Worm (Caenorhabditis elegans) whole organism, L2 larva: ENCODE results near the gene T11B7.5.

Experiments used
- C34F6.9 ChIP-seq: fragments of 150-350 bp; optimal IDR thresholded peaks from 2 replicates; lab custom pipeline; 2014; ENCODE audit warnings: missing biosample characterization, missing genetic modification characterization
- F13H6.1 ChIP-seq: sonication (generic microtip); optimal IDR thresholded peaks from 2 replicates; lab custom pipeline; 2016; ENCODE audit warnings: missing genetic modification characterization, missing compliant biosample characterization
- R02D3.7 ChIP-seq: fragments of 150-350 bp; optimal IDR thresholded peaks from 2 replicates; lab custom pipeline; 2014; ENCODE audit warnings: missing biosample characterization, missing genetic modification characterization
- ZK546.5 ChIP-seq: sonication (generic microtip); optimal IDR thresholded peaks from 2 replicates; lab custom pipeline; 2017; ENCODE audit warnings: missing biosample characterization, missing genetic modification characterization
- alr-1 ChIP-seq: fragments of 150-350 bp; optimal IDR thresholded peaks from 2 replicates; lab custom pipeline; 2014; ENCODE audit warnings: missing biosample characterization, missing genetic modification characterization
- ama-1 ChIP-seq: fragments of 150-350 bp; optimal IDR thresholded peaks from 2 replicates; lab custom pipeline; 2018; ENCODE audit warnings: inconsistent platforms
- ceh-82 ChIP-seq: fragments of 150-350 bp; optimal IDR thresholded peaks from 2 replicates; lab custom pipeline; 2014; ENCODE audit warnings: missing biosample characterization, missing genetic modification characterization
- crh-2 ChIP-seq: sonication (generic microtip); optimal IDR thresholded peaks from 2 replicates; lab custom pipeline; 2017; ENCODE audit warnings: missing biosample characterization, missing genetic modification characterization
- dmd-4 ChIP-seq: sonication (generic microtip); optimal IDR thresholded peaks from 2 replicates; lab custom pipeline; 2017; ENCODE audit warnings: missing biosample characterization, missing genetic modification characterization
- egl-27 ChIP-seq: sonication (generic microtip); optimal IDR thresholded peaks from 3 replicates; lab custom pipeline; 2017; ENCODE audit warnings: missing biosample characterization, missing genetic modification reagents, missing genetic modification characterization
- elt-3 ChIP-seq: sonication (generic microtip); optimal IDR thresholded peaks from 2 replicates; lab custom pipeline; 2017; ENCODE audit warnings: missing biosample characterization, missing genetic modification characterization
- fos-1 ChIP-seq: fragments of 150-350 bp; optimal IDR thresholded peaks from 2 replicates; lab custom pipeline; 2014; ENCODE audit warnings: missing biosample characterization, missing genetic modification characterization
- gmeb-1 ChIP-seq: fragments of 150-350 bp; optimal IDR thresholded peaks from 2 replicates; lab custom pipeline; 2014; ENCODE audit warnings: missing biosample characterization, missing genetic modification characterization
- lin-11 ChIP-seq: fragments of 150-350 bp; sonication (generic microtip); optimal IDR thresholded peaks from 2 replicates; lab custom pipeline; 2014; ENCODE audit warnings: missing biosample characterization, missing genetic modification characterization, inconsistent platforms, mixed read lengths
- lin-13 ChIP-seq: fragments of 150-350 bp; optimal IDR thresholded peaks from 2 replicates; lab custom pipeline; 2014; ENCODE audit warnings: missing biosample characterization, missing genetic modification reagents, missing genetic modification characterization
- lin-39 ChIP-seq: fragments of 150-350 bp; optimal IDR thresholded peaks from 2 replicates; lab custom pipeline; 2014; ENCODE audit warnings: missing biosample characterization, missing genetic modification reagents, missing genetic modification characterization
- lsy-2 ChIP-seq, 2 experiments: fragments of 150-350 bp in 1 of 2; sonication (generic microtip) in 1 of 2; optimal IDR thresholded peaks; 2 replicates each; lab custom pipeline; 2014 to 2017; ENCODE audit warnings: missing biosample characterization in 2 of 2, missing genetic modification characterization in 2 of 2
- mab-5 ChIP-seq: fragments of 150-350 bp; optimal IDR thresholded peaks from 2 replicates; lab custom pipeline; 2014; ENCODE audit warnings: missing biosample characterization, missing genetic modification characterization
- mbf-1 ChIP-seq: sonication (generic microtip); optimal IDR thresholded peaks from 2 replicates; lab custom pipeline; 2017; ENCODE audit warnings: missing biosample characterization, missing genetic modification characterization
- mdl-1 ChIP-seq, 2 experiments: fragments of 150-350 bp in 1 of 2; sonication (generic microtip) in 1 of 2; optimal IDR thresholded peaks; 2 replicates each; lab custom pipeline; 2017; ENCODE audit warnings: missing biosample characterization in 2 of 2, missing genetic modification characterization in 2 of 2
- nhr-10 ChIP-seq: sonication (generic microtip); optimal IDR thresholded peaks from 2 replicates; lab custom pipeline; 2017; ENCODE audit warnings: missing biosample characterization, missing genetic modification characterization
- nhr-12 ChIP-seq: fragments of 150-350 bp; optimal IDR thresholded peaks from 2 replicates; lab custom pipeline; 2014; ENCODE audit warnings: missing biosample characterization, missing genetic modification characterization
- nhr-129 ChIP-seq: fragments of 150-350 bp; optimal IDR thresholded peaks from 2 replicates; lab custom pipeline; 2014; ENCODE audit warnings: missing biosample characterization, missing genetic modification characterization
- nhr-21 ChIP-seq: fragments of 150-350 bp; optimal IDR thresholded peaks from 2 replicates; lab custom pipeline; 2014; ENCODE audit warnings: missing biosample characterization, missing genetic modification characterization
- nhr-23 ChIP-seq: fragments of 150-350 bp; optimal IDR thresholded peaks from 2 replicates; lab custom pipeline; 2014; ENCODE audit warnings: missing biosample characterization, missing genetic modification reagents, missing genetic modification characterization
- nhr-237 ChIP-seq: fragments of 150-350 bp; optimal IDR thresholded peaks from 2 replicates; lab custom pipeline; 2014; ENCODE audit warnings: missing biosample characterization, missing genetic modification characterization
- nhr-25 ChIP-seq: fragments of 150-350 bp; sonication (generic microtip); optimal IDR thresholded peaks from 3 replicates; lab custom pipeline; 2014; ENCODE audit warnings: missing biosample characterization, missing genetic modification characterization
- nhr-6 ChIP-seq: fragments of 150-350 bp; optimal IDR thresholded peaks from 2 replicates; lab custom pipeline; 2014; ENCODE audit warnings: missing biosample characterization, missing genetic modification characterization
- nhr-77 ChIP-seq: fragments of 150-350 bp; optimal IDR thresholded peaks from 2 replicates; lab custom pipeline; 2014; ENCODE audit warnings: missing biosample characterization, missing genetic modification characterization
- peb-1 ChIP-seq: fragments of 150-350 bp; optimal IDR thresholded peaks from 2 replicates; lab custom pipeline; 2014; ENCODE audit warnings: missing biosample characterization, missing genetic modification characterization
- skn-1 ChIP-seq: sonication (generic microtip); optimal IDR thresholded peaks from 2 replicates; lab custom pipeline; 2017; ENCODE audit warnings: missing biosample characterization, missing genetic modification characterization
- sma-3 ChIP-seq: sonication (generic microtip); optimal IDR thresholded peaks from 2 replicates; lab custom pipeline; 2016; ENCODE audit warnings: missing genetic modification reagents, missing genetic modification characterization, missing compliant biosample characterization
- sma-9 ChIP-seq, 2 experiments: fragments of 150-350 bp in 1 of 2; sonication (generic microtip) in 1 of 2; optimal IDR thresholded peaks; 2 replicates each; lab custom pipeline; 2014 to 2016; ENCODE audit warnings: missing genetic modification characterization in 2 of 2, mild to moderate bottlenecking in 1 of 2, missing biosample characterization in 1 of 2, missing compliant biosample characterization in 1 of 2, missing genetic modification reagents in 1 of 2, moderate library complexity in 1 of 2
- unc-39 ChIP-seq: fragments of 150-350 bp; optimal IDR thresholded peaks from 2 replicates; lab custom pipeline; 2014; ENCODE audit warnings: missing biosample characterization, missing genetic modification characterization
- unc-62 ChIP-seq: fragments of 150-350 bp; optimal IDR thresholded peaks from 2 replicates; lab custom pipeline; 2014; ENCODE audit warnings: missing biosample characterization, missing genetic modification reagents, missing genetic modification characterization
- ztf-1 ChIP-seq: fragments of 200-800 bp; sonication (Bioruptor generic); conservative IDR thresholded peaks from 2 replicates; pipeline ENCODE4 v1.3.6; 2022; ENCODE audit warnings: missing genetic modification characterization, missing compliant biosample characterization
- ztf-11 ChIP-seq: sonication (generic microtip); optimal IDR thresholded peaks from 2 replicates; lab custom pipeline; 2017; ENCODE audit warnings: missing biosample characterization, missing genetic modification characterization
- ztf-4 ChIP-seq: fragments of 150-350 bp; optimal IDR thresholded peaks from 2 replicates; lab custom pipeline; 2014; ENCODE audit warnings: missing biosample characterization, missing genetic modification characterization

The T11B7.5 gene

ce11 chrIV:8866092-8866491, 10.2 kb upstream of the T11B7.5 start (continued):
- TF ChIP-seq lin-39 (tag; lab: Kevin White, UChicago) = no peak
- peak; percentile 86 for TF ChIP-seq nhr-129
- TF ChIP-seq alr-1 (tag; lab: Kevin White, UChicago) = no peak
- no peak for TF ChIP-seq nhr-12 (tag; lab: Kevin White, UChicago)
- TF ChIP-seq nhr-237 = no peak
- TF ChIP-seq ama-1 (lab: Kevin White, UChicago) = peak; percentile 35
- TF ChIP-seq C34F6.9 = peak; percentile 53
- no peak for TF ChIP-seq unc-39 (tag; lab: Kevin White, UChicago)
- TF ChIP-seq skn-1 (tag; lab: Kevin White, UChicago) = no peak
- TF ChIP-seq fos-1 (tag; lab: Kevin White, UChicago) = peak; percentile 93
- peak; percentile 53 for TF ChIP-seq crh-2
- TF ChIP-seq lsy-2 (tag; optimal IDR thresholded peaks at IDR 0.05; lab: Kevin White, UChicago) = peak in 1 of 2 experiments; percentile 53
- peak; percentile 23 for TF ChIP-seq egl-27
- no peak for TF ChIP-seq mab-5 (tag; lab: Kevin White, UChicago)
- TF ChIP-seq ztf-1 (GFP tag; lab: Robert Waterston, UW) = no peak
- TF ChIP-seq mdl-1 (tag; optimal IDR thresholded peaks at IDR 0.05; lab: Kevin White, UChicago) = no peak
- no peak for TF ChIP-seq lin-13 (GFP tag; lab: Kevin White, UChicago)
- no peak for TF ChIP-seq lin-11 (tag; lab: Kevin White, UChicago)
- peak; percentile 77 for TF ChIP-seq sma-3 (GFP tag; lab: Kevin White, UChicago)
- peak; percentile 71 for TF ChIP-seq nhr-25 (tag; lab: Kevin White, UChicago)
- no peak for TF ChIP-seq ceh-82 (tag; lab: Kevin White, UChicago)
- no peak for TF ChIP-seq nhr-10
- peak; percentile 55 for TF ChIP-seq sma-9 (GFP tag; optimal IDR thresholded peaks at IDR 0.05; lab: Kevin White, UChicago)
- TF ChIP-seq sma-9 (tag; optimal IDR thresholded peaks at IDR 0.05; lab: Kevin White, UChicago) = no peak
- TF ChIP-seq, all 48 proteins: peak for 17

ce11 chrIV:8865343-8865742, 9.5 kb upstream of the T11B7.5 start, which contains the start of gene C09G9.1:
Gene C09G9.1, minus strand, starts transcription at chrIV:8865485.
- TF ChIP-seq F13H6.1 (peak; percentile 8), ztf-11 (tag; lab: Kevin White, UChicago) (no peak), fos-1 (tag; lab: Kevin White, UChicago) (peak; percentile 27), crh-2 (no peak)
- TF ChIP-seq, all 48 proteins: peak for 2

- TF ChIP-seq mdl-1 (tag; optimal IDR thresholded peaks at IDR 0.05; lab: Kevin White, UChicago) (no peak), unc-62 (peak; percentile 15), sma-9 (GFP tag; optimal IDR thresholded peaks at IDR 0.05; lab: Kevin White, UChicago) (peak; percentile 43), sma-9 (tag; optimal IDR thresholded peaks at IDR 0.05; lab: Kevin White, UChicago) (no peak), nhr-25 (tag; lab: Kevin White, UChicago) (peak; percentile 34), sma-3 (GFP tag; lab: Kevin White, UChicago) (peak; percentile 5), mab-5 (tag; lab: Kevin White, UChicago) (peak; percentile 52), peb-1 (tag; lab: Kevin White, UChicago) (no peak), nhr-21 (tag; lab: Kevin White, UChicago) (peak; percentile 53), nhr-77 (tag; lab: Kevin White, UChicago) (no peak), gmeb-1 (tag; lab: Kevin White, UChicago) (peak; percentile 36), dmd-4 (tag; lab: Kevin White, UChicago) (no peak), nhr-6 (no peak)
These were observed 8.8 kb upstream of the T11B7.5 start for ce11 chrIV:8864672-8865071.

ce11 chrIV:8853301-8853700, 2.6 kb downstream of the T11B7.5 start:
- no peak for TF ChIP-seq lin-11 (tag; lab: Kevin White, UChicago)
- TF ChIP-seq mab-5 (tag; lab: Kevin White, UChicago) = no peak
- TF ChIP-seq nhr-6 = no peak
- TF ChIP-seq mbf-1 (tag; lab: Kevin White, UChicago) = no peak
- TF ChIP-seq C34F6.9 = no peak
- no peak for TF ChIP-seq mdl-1 (tag; optimal IDR thresholded peaks at IDR 0.05; lab: Kevin White, UChicago)
- no peak for TF ChIP-seq ztf-4 (tag; lab: Kevin White, UChicago)
- no peak for TF ChIP-seq elt-3 (tag; lab: Kevin White, UChicago)
- no peak for TF ChIP-seq ZK546.5 (tag; lab: Kevin White, UChicago)
- TF ChIP-seq ama-1 (lab: Kevin White, UChicago) = no peak
- no peak for TF ChIP-seq lin-13 (GFP tag; lab: Kevin White, UChicago)
- no peak for TF ChIP-seq nhr-10
- TF ChIP-seq nhr-23 (tag; lab: Kevin White, UChicago) = no peak
- TF ChIP-seq ztf-11 (tag; lab: Kevin White, UChicago) = no peak
- no peak for TF ChIP-seq ztf-1 (GFP tag; lab: Robert Waterston, UW)
- no peak for TF ChIP-seq gmeb-1 (tag; lab: Kevin White, UChicago)
- no peak for TF ChIP-seq nhr-25 (tag; lab: Kevin White, UChicago)
- TF ChIP-seq R02D3.7 (tag; lab: Kevin White, UChicago) = no peak
- no peak for TF ChIP-seq nhr-21 (tag; lab: Kevin White, UChicago)
